Worm (Caenorhabditis elegans): Measurements from ENCODE around the gene K02E10.7.

The K02E10.7 gene

DNA sequence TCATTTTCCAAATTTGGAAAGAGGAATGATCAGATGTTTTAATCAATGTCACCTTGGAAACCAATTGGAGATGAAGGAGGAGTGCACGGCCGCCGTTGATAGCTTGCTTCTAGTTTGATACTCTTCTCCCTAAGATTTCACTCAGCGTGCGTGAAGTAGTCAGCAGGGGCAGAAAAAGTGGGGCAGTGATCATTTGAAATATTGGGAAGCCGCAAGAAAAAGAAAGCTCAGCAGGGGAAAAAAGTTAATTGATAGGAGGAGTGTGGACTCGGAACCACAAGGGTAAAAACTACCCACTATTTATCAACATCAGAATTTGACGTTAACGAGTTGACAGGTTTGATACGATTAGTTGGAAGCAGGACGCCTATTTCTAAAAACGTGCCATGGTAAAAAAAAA lies at the start of gene K02E10.7:
Gene K02E10.7 (minus strand): TSS at position 101 of the 400 bp plus-strand sequence.
- no peak for TF ChIP-seq lin-13 (tag; optimal IDR thresholded peaks at IDR 0.05)
- no peak for TF ChIP-seq M03D4.4 (tag; optimal IDR thresholded peaks at IDR 0.05)
- TF ChIP-seq mls-2 (tag; optimal IDR thresholded peaks at IDR 0.05): no peak
- TF ChIP-seq unc-62 (GFP tag; optimal IDR thresholded peaks at IDR 0.05): no peak
- TF ChIP-seq unc-120 (tag; optimal IDR thresholded peaks at IDR 0.05; ENCODE audit: poor library complexity, severe bottlenecking): no peak
- TF ChIP-seq nhr-12 (tag; optimal IDR thresholded peaks at IDR 0.05): no peak

ce11 chrX:2553433-2553860 lies 45.1 kb upstream of the K02E10.7 start:
- peak; percentile 22 for TF ChIP-seq ces-1 (GFP tag; optimal IDR thresholded peaks at IDR 0.05)
- no peak for TF ChIP-seq tbx-8 (GFP tag; optimal IDR thresholded peaks at IDR 0.05)
- TF ChIP-seq unc-62 (GFP tag; optimal IDR thresholded peaks at IDR 0.05): peak; percentile 29
- peak; percentile 17 for TF ChIP-seq cnd-1 (tag; optimal IDR thresholded peaks at IDR 0.05)
- no peak for TF ChIP-seq lsy-2 (tag; optimal IDR thresholded peaks at IDR 0.05)
- TF ChIP-seq unc-39 (tag; optimal IDR thresholded peaks at IDR 0.05): no peak
- no peak for TF ChIP-seq hlh-1 (tag; optimal IDR thresholded peaks at IDR 0.05)
- TF ChIP-seq nhr-2 (tag; optimal IDR thresholded peaks at IDR 0.05): peak; percentile 72
- TF ChIP-seq nhr-28 (tag; optimal IDR thresholded peaks at IDR 0.05): no peak
- TF ChIP-seq blmp-1 (tag; optimal IDR thresholded peaks at IDR 0.05): peak; percentile 61
- TF ChIP-seq nhr-237 (tag; optimal IDR thresholded peaks at IDR 0.05): peak; percentile 12
- no peak for TF ChIP-seq snpc-4 (tag; optimal IDR thresholded peaks at IDR 0.05)
- peak; percentile 40 for TF ChIP-seq ceh-83 (GFP tag; optimal IDR thresholded peaks at IDR 0.05)
- TF ChIP-seq elt-3 (tag; optimal IDR thresholded peaks at IDR 0.05): no peak
- no peak for TF ChIP-seq lin-32 (GFP tag; optimal IDR thresholded peaks at IDR 0.05)
- TF ChIP-seq sem-2 (GFP tag; optimal IDR thresholded peaks at IDR 0.05): peak; percentile 18
- peak; percentile 67 for TF ChIP-seq mls-2 (tag; optimal IDR thresholded peaks at IDR 0.05)
- peak; percentile 25 for TF ChIP-seq mep-1 (tag; optimal IDR thresholded peaks at IDR 0.05)
- TF ChIP-seq lin-13 (tag; optimal IDR thresholded peaks at IDR 0.05): no peak
- TF ChIP-seq nhr-76 (tag; optimal IDR thresholded peaks at IDR 0.05): no peak
- TF ChIP-seq unc-120 (tag; optimal IDR thresholded peaks at IDR 0.05; ENCODE audit: poor library complexity, severe bottlenecking): peak; percentile 62
- TF ChIP-seq M03D4.4 (tag; optimal IDR thresholded peaks at IDR 0.05): no peak
- TF ChIP-seq pha-4 (tag; optimal IDR thresholded peaks at IDR 0.05): no peak
- peak; percentile 48 for TF ChIP-seq ceh-43 (GFP tag; optimal IDR thresholded peaks at IDR 0.05)
- TF ChIP-seq nhr-12 (tag; optimal IDR thresholded peaks at IDR 0.05): no peak
- peak; percentile 36 for TF ChIP-seq bed-3 (GFP tag; optimal IDR thresholded peaks at IDR 0.05)
- TF ChIP-seq elt-1 (tag; optimal IDR thresholded peaks at IDR 0.05; ENCODE audit: borderline replicate concordance, insufficient read depth): no peak
- TF ChIP-seq drap-1 (GFP tag; optimal IDR thresholded peaks at IDR 0.05): peak; percentile 61
- peak; percentile 80 for TF ChIP-seq sptf-1 (tag; optimal IDR thresholded peaks at IDR 0.05)
- TF ChIP-seq ztf-11 (tag; optimal IDR thresholded peaks at IDR 0.05): no peak
- TF ChIP-seq zip-8 (tag; optimal IDR thresholded peaks at IDR 0.05): no peak
- peak; percentile 73 for TF ChIP-seq ham-2 (GFP tag; optimal IDR thresholded peaks at IDR 0.05)
- TF ChIP-seq flh-1 (GFP tag; optimal IDR thresholded peaks at IDR 0.05): peak; percentile 11
- no peak for TF ChIP-seq mab-5 (tag; optimal IDR thresholded peaks at IDR 0.05)
- TF ChIP-seq ceh-39 (tag; optimal IDR thresholded peaks at IDR 0.05): no peak

- TF ChIP-seq nhr-2 (tag; optimal IDR thresholded peaks at IDR 0.05) (peak; percentile 88), blmp-1 (tag; optimal IDR thresholded peaks at IDR 0.05) (no peak), mls-2 (tag; optimal IDR thresholded peaks at IDR 0.05) (peak; percentile 71), unc-120 (tag; optimal IDR thresholded peaks at IDR 0.05; ENCODE audit: poor library complexity, severe bottlenecking) (peak; percentile 8), mep-1 (tag; optimal IDR thresholded peaks at IDR 0.05) (peak; percentile 16), drap-1 (GFP tag; optimal IDR thresholded peaks at IDR 0.05) (peak; percentile 49), ceh-83 (GFP tag; optimal IDR thresholded peaks at IDR 0.05) (no peak), ztf-11 (tag; optimal IDR thresholded peaks at IDR 0.05) (no peak), cnd-1 (tag; optimal IDR thresholded peaks at IDR 0.05) (peak; percentile 10), pha-4 (tag; optimal IDR thresholded peaks at IDR 0.05) (no peak), flh-1 (GFP tag; optimal IDR thresholded peaks at IDR 0.05) (no peak), sptf-1 (tag; optimal IDR thresholded peaks at IDR 0.05) (peak; percentile 40), nhr-237 (tag; optimal IDR thresholded peaks at IDR 0.05) (no peak)
Measured at ce11 chrX:2552210-2552674, 43.9 kb upstream of the K02E10.7 start, which contains the start of gene aat-3. Gene aat-3, plus strand, starts transcription at chrX:2552260.

All from whole organism, mixed stage, embryonic.